Worm (Caenorhabditis elegans) whole organism, L1 larva: Measurements from ENCODE around the gene dhcr-7.

Experiments
- lin-39 ChIP-seq: fragments of 150-350 bp; optimal IDR thresholded peaks from 2 replicates; lab custom pipeline; 2014; ENCODE audit warnings: missing biosample characterization, missing genetic modification reagents, missing genetic modification characterization
- mdl-1 ChIP-seq, 2 experiments: fragments of 150-350 bp; optimal IDR thresholded peaks; 2 replicates each; lab custom pipeline; 2014 to 2017; ENCODE audit warnings: missing biosample characterization in 2 of 2, missing genetic modification characterization in 2 of 2, inconsistent platforms in 1 of 2
- skn-1 ChIP-seq: fragments of 150-350 bp; optimal IDR thresholded peaks from 2 replicates; lab custom pipeline; 2014; ENCODE audit warnings: missing biosample characterization, missing genetic modification characterization

ce11 chrV:20470385-20470784 is 14.8 kb downstream of the dhcr-7 start, which contains the start of gene B0250.8:
- TF ChIP-seq skn-1 (tag; lab: Kevin White, UChicago), result no peak
- no peak for TF ChIP-seq mdl-1 (tag; optimal IDR thresholded peaks at IDR 0.05; lab: Kevin White, UChicago)
- TF ChIP-seq lin-39 (tag; lab: Kevin White, UChicago), result no peak
